Worm (Caenorhabditis elegans) whole organism, L4 larva: ENCODE measurements around the gene sod-3.

Experiments used
- F49E8.2 ChIP-seq: sonication (generic microtip); optimal IDR thresholded peaks from 2 replicates; lab custom pipeline; 2016; ENCODE audit warnings: missing compliant biosample characterization, mild to moderate bottlenecking, missing genetic modification characterization, borderline replicate concordance
- ces-1 ChIP-seq: fragments of 150-350 bp; sonication (generic microtip); optimal IDR thresholded peaks from 4 replicates; lab custom pipeline; 2014; ENCODE audit warnings: missing biosample characterization, missing genetic modification reagents, missing genetic modification characterization
- gei-8 ChIP-seq: fragments of 200-800 bp; sonication (Bioruptor generic); optimal IDR thresholded peaks from 2 replicates; lab custom pipeline; 2018; ENCODE audit warnings: mild to moderate bottlenecking, missing genetic modification characterization, missing compliant biosample characterization
- hmg-1.1 ChIP-seq: fragments of 200-800 bp; sonication (Bioruptor generic); IDR thresholded peaks from 2 replicates; pipeline ENCODE4 v1.3.6; 2022; ENCODE audit warnings: missing genetic modification reagents, missing genetic modification characterization, missing compliant biosample characterization
- lin-29 ChIP-seq: fragments of 200-800 bp; sonication (Bioruptor generic); IDR thresholded peaks from 2 replicates; pipeline ENCODE4 v1.3.6; 2022; ENCODE audit warnings: missing genetic modification reagents, missing genetic modification characterization, missing compliant biosample characterization
- nhr-10 ChIP-seq: fragments of 150-350 bp; optimal IDR thresholded peaks from 2 replicates; lab custom pipeline; 2014; ENCODE audit warnings: missing biosample characterization, missing genetic modification characterization
- nhr-28 ChIP-seq: fragments of 150-350 bp; optimal IDR thresholded peaks from 2 replicates; lab custom pipeline; 2014; ENCODE audit warnings: missing biosample characterization, missing genetic modification characterization
- zag-1 ChIP-seq: fragments of 150-350 bp; optimal IDR thresholded peaks from 2 replicates; lab custom pipeline; 2014; ENCODE audit warnings: missing biosample characterization, missing genetic modification characterization
- ztf-11 ChIP-seq: fragments of 150-350 bp; optimal IDR thresholded peaks from 2 replicates; lab custom pipeline; 2014; ENCODE audit warnings: missing biosample characterization, missing genetic modification characterization

DNA sequence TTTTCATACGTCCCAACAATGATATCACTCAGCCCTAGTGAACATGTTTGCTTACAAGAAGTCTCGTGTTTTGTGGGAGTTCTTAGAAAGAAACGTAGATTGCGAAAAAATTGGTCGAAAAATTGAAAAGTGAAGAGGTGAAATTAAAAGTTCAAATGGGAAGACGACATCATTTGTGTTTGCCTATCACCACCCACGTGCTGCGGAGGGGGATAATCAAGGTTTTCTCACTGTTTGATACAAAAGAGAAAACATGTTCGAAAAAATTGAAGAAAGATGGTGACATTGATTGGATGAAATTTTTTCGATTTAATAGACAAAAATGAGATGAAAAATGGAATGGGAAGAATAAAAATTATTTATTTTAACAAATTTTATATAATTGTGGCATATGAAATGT lies 22.1 kb upstream of the sod-3 start:
- no peak for TF ChIP-seq lin-29
- TF ChIP-seq gei-8 (GFP tag; lab: Kevin White, UChicago), result no peak
- no peak for TF ChIP-seq ces-1
- TF ChIP-seq ztf-11 (tag; lab: Kevin White, UChicago), result no peak
- TF ChIP-seq nhr-10 (tag; lab: Kevin White, UChicago), result no peak
- TF ChIP-seq nhr-28 (tag; lab: Kevin White, UChicago), result no peak
- no peak for TF ChIP-seq hmg-1.1 (GFP tag; lab: Robert Waterston, UW)
- TF ChIP-seq F49E8.2, result no peak
- TF ChIP-seq zag-1 (tag; lab: Kevin White, UChicago), result no peak
